Worm (Caenorhabditis elegans) whole organism, young adult: ENCODE data around the gene twk-35.

Experiments used
- F39B2.1 ChIP-seq: fragments of 200-800 bp; sonication (Bioruptor generic); IDR thresholded peaks from 2 replicates; pipeline ENCODE4 v1.3.6; 2022; ENCODE audit warnings: missing genetic modification reagents, missing genetic modification characterization, missing compliant biosample characterization
- F57C9.4 ChIP-seq: sonication (generic microtip); optimal IDR thresholded peaks from 2 replicates; lab custom pipeline; 2017; ENCODE audit warnings: mild to moderate bottlenecking, missing genetic modification characterization, missing compliant biosample characterization
- Y56A3A.18 ChIP-seq: fragments of 200-800 bp; sonication (Bioruptor generic); IDR thresholded peaks from 2 replicates; pipeline ENCODE4 v1.3.6; 2022; ENCODE audit warnings: missing genetic modification reagents, missing genetic modification characterization, missing compliant biosample characterization
- ama-1 ChIP-seq, 3 experiments: fragments of 150-350 bp in 1 of 3; sonication (generic microtip) in 2 of 3; optimal IDR thresholded peaks; 2 replicates each; lab custom pipeline; 2014 to 2018; ENCODE audit warnings: missing biosample characterization in 2 of 3, missing genetic modification characterization in 2 of 3, missing genetic modification reagents in 2 of 3
- bed-1 ChIP-seq: fragments of 200-800 bp; sonication (Bioruptor generic); IDR thresholded peaks from 2 replicates; pipeline ENCODE4 v1.3.6; 2022; ENCODE audit warnings: missing genetic modification reagents, missing genetic modification characterization, missing compliant biosample characterization
- hlh-12 ChIP-seq: sonication (generic microtip); optimal IDR thresholded peaks from 2 replicates; lab custom pipeline; 2016; ENCODE audit warnings: missing genetic modification characterization, missing compliant biosample characterization
- lin-35 ChIP-seq, 3 experiments: fragments of 150-350 bp in 2 of 3; sonication (generic microtip) in 1 of 3; optimal IDR thresholded peaks; 2 replicates each; lab custom pipeline; 2014 to 2018; ENCODE audit warnings: missing biosample characterization in 3 of 3, missing genetic modification characterization in 3 of 3, missing genetic modification reagents in 3 of 3
- lin-40 ChIP-seq: sonication (generic microtip); optimal IDR thresholded peaks from 2 replicates; lab custom pipeline; 2016; ENCODE audit warnings: missing genetic modification characterization, mild to moderate bottlenecking, missing compliant biosample characterization, missing genotype, missing genetic modification reagents
- pha-4 ChIP-seq: fragments of 150-350 bp; sonication (generic microtip); optimal IDR thresholded peaks from 2 replicates; lab custom pipeline; 2014; ENCODE audit warnings: missing biosample characterization, missing genetic modification reagents, missing genetic modification characterization
- sptf-2 ChIP-seq: fragments of 200-800 bp; sonication (Bioruptor generic); optimal IDR thresholded peaks from 2 replicates; lab custom pipeline; 2018; ENCODE audit warnings: mild to moderate bottlenecking, missing genetic modification characterization, missing compliant biosample characterization
- tbx-9 ChIP-seq: sonication (generic microtip); optimal IDR thresholded peaks from 2 replicates; lab custom pipeline; 2016; ENCODE audit warnings: borderline replicate concordance, missing genetic modification characterization, inconsistent platforms, missing compliant biosample characterization
- unc-130 ChIP-seq: sonication (generic microtip); optimal IDR thresholded peaks from 2 replicates; lab custom pipeline; 2016; ENCODE audit warnings: missing genetic modification reagents, missing genetic modification characterization, missing compliant biosample characterization

ce11 chrV:20853581-20854161 lies 9.1 kb upstream of the twk-35 start, which contains the start of gene F31D4.5:
- no peak for TF ChIP-seq bed-1 (GFP tag; lab: Robert Waterston, UW)
- no peak for TF ChIP-seq Y56A3A.18 (GFP tag; lab: Robert Waterston, UW)
- no peak for TF ChIP-seq F57C9.4 (tag; lab: Kevin White, UChicago)
- TF ChIP-seq pha-4: no peak
- TF ChIP-seq lin-40 (tag; lab: Kevin White, UChicago): no peak
- TF ChIP-seq lin-35 (GFP tag; optimal IDR thresholded peaks at IDR 0.05; lab: Kevin White, UChicago): no peak
- no peak for TF ChIP-seq hlh-12 (tag; lab: Kevin White, UChicago)
- TF ChIP-seq tbx-9 (tag; lab: Kevin White, UChicago): no peak
- TF ChIP-seq F39B2.1 (GFP tag; lab: Robert Waterston, UW): no peak
- TF ChIP-seq ama-1 (optimal IDR thresholded peaks at IDR 0.05; lab: Kevin White, UChicago): no peak
- no peak for TF ChIP-seq ama-1 (GFP tag; optimal IDR thresholded peaks at IDR 0.05; lab: Kevin White, UChicago)
- no peak for TF ChIP-seq sptf-2 (GFP tag; lab: Kevin White, UChicago)
- TF ChIP-seq unc-130: no peak
